Worm (Caenorhabditis elegans) whole organism, L2 larva: ENCODE measurements around the gene K04D7.6.

Experiments used
- ceh-16 ChIP-seq: fragments of 150-350 bp; optimal IDR thresholded peaks from 2 replicates; lab custom pipeline; 2014; ENCODE audit warnings: missing biosample characterization, missing genetic modification characterization
- nhr-25 ChIP-seq: fragments of 150-350 bp; sonication (generic microtip); optimal IDR thresholded peaks from 3 replicates; lab custom pipeline; 2014; ENCODE audit warnings: missing biosample characterization, missing genetic modification characterization
- zag-1 ChIP-seq: fragments of 150-350 bp; optimal IDR thresholded peaks from 2 replicates; lab custom pipeline; 2014; ENCODE audit warnings: missing biosample characterization, missing genetic modification characterization

- TF ChIP-seq zag-1 (tag; lab: Kevin White, UChicago) (no peak), nhr-25 (no peak), ceh-16 (tag; lab: Kevin White, UChicago) (no peak)
Observed at ce11 chrIV:10190586-10190985, 15.5 kb downstream of the K04D7.6 start.
